Fruit fly (Drosophila melanogaster) whole organism, embryonic: ENCODE data around the gene nSMase.

Source experiments
- Adf1 ChIP-seq: fragments of 200-800 bp; sonication (Bioruptor generic); IDR thresholded peaks from 2 replicates; pipeline ENCODE4 v1.3.6; 2022; ENCODE audit warnings: missing biosample characterization, missing genetic modification characterization
- CG10321 ChIP-seq: fragments of 200-800 bp; sonication (Bioruptor generic); IDR thresholded peaks from 2 replicates; pipeline ENCODE4 v1.3.6; 2022; ENCODE audit warnings: missing biosample characterization, missing genetic modification characterization
- CG11093 ChIP-seq: fragments of 200-800 bp; sonication (Bioruptor generic); IDR thresholded peaks from 3 replicates; pipeline ENCODE4 v1.3.6; 2022; ENCODE audit warnings: missing biosample characterization, missing genetic modification characterization
- CG11398 ChIP-seq: fragments of 200-800 bp; sonication (Bioruptor generic); optimal IDR thresholded peaks from 2 replicates; lab custom pipeline; 2016; ENCODE audit warnings: missing biosample characterization, missing genetic modification characterization
- CG11695 ChIP-seq: fragments of 200-800 bp; sonication (Bioruptor generic); IDR thresholded peaks from 3 replicates; pipeline ENCODE4 v1.3.6; 2022; ENCODE audit warnings: missing biosample characterization, missing genetic modification characterization
- CG12769 ChIP-seq: fragments of 200-800 bp; sonication (Bioruptor generic); optimal IDR thresholded peaks from 2 replicates; lab custom pipeline; 2019; ENCODE audit warnings: missing biosample characterization, mild to moderate bottlenecking, missing genetic modification characterization, moderate library complexity
- CG31365 ChIP-seq: fragments of 200-800 bp; sonication (Bioruptor generic); optimal IDR thresholded peaks from 2 replicates; lab custom pipeline; 2018; ENCODE audit warnings: missing biosample characterization, mild to moderate bottlenecking, missing genetic modification characterization
- CG32532 ChIP-seq: fragments of 200-800 bp; sonication (Bioruptor generic); IDR thresholded peaks from 2 replicates; pipeline ENCODE4 v1.3.6; 2022; ENCODE audit warnings: missing biosample characterization, missing genetic modification characterization
- CG33213 ChIP-seq: fragments of 200-800 bp; sonication (Bioruptor generic); optimal IDR thresholded peaks from 3 replicates; lab custom pipeline; 2016; ENCODE audit warnings: missing biosample characterization, missing genetic modification characterization
- CG3838 ChIP-seq: fragments of 200-800 bp; sonication (Bioruptor generic); optimal IDR thresholded peaks from 3 replicates; lab custom pipeline; 2016; ENCODE audit warnings: missing biosample characterization, missing genetic modification characterization
- CG4820 ChIP-seq: fragments of 200-800 bp; sonication (Bioruptor generic); optimal IDR thresholded peaks from 3 replicates; lab custom pipeline; 2016; ENCODE audit warnings: missing biosample characterization, missing genetic modification characterization
- CG5953 ChIP-seq: fragments of 200-800 bp; sonication (Bioruptor generic); IDR thresholded peaks from 2 replicates; pipeline ENCODE4 v1.3.6; 2022; ENCODE audit warnings: missing biosample characterization, missing genetic modification characterization
- Dip2 ChIP-seq: fragments of 200-800 bp; sonication (Bioruptor generic); IDR thresholded peaks from 2 replicates; pipeline ENCODE4 v1.3.6; 2022; ENCODE audit warnings: missing biosample characterization, missing genetic modification characterization
- Drgx ChIP-seq: fragments of 200-800 bp; sonication (Bioruptor generic); IDR thresholded peaks from 2 replicates; pipeline ENCODE4 v1.3.6; 2022; ENCODE audit warnings: missing biosample characterization, missing genetic modification characterization
- ERR ChIP-seq: fragments of 200-800 bp; sonication (Bioruptor generic); optimal IDR thresholded peaks from 2 replicates; lab custom pipeline; 2016; ENCODE audit warnings: missing biosample characterization, missing genetic modification characterization
- Hr3 ChIP-seq: fragments of 200-800 bp; sonication (Bioruptor generic); optimal IDR thresholded peaks from 3 replicates; lab custom pipeline; 2016; ENCODE audit warnings: missing biosample characterization, missing genetic modification characterization
- Jarid2 ChIP-seq: fragments of 200-800 bp; sonication (Bioruptor generic); optimal IDR thresholded peaks from 3 replicates; lab custom pipeline; 2017; ENCODE audit warnings: mild to moderate bottlenecking, missing biosample characterization, missing genetic modification reagents, missing genetic modification characterization
- Med ChIP-seq: fragments of 200-800 bp; sonication (Bioruptor generic); peaks from one replicate; lab custom pipeline; 2016; ENCODE audit warnings: missing biosample characterization, missing genetic modification characterization, mild to moderate bottlenecking, inconsistent platforms, moderate library complexity
- Myb ChIP-seq: fragments of 200-800 bp; sonication (Bioruptor generic); optimal IDR thresholded peaks from 2 replicates; lab custom pipeline; 2016; ENCODE audit warnings: missing biosample characterization, missing genetic modification characterization
- Neu2 ChIP-seq: fragments of 200-800 bp; sonication (Bioruptor generic); optimal IDR thresholded peaks from 3 replicates; lab custom pipeline; 2016; ENCODE audit warnings: missing biosample characterization, missing genetic modification characterization, borderline replicate concordance
- Optix ChIP-seq: fragments of 200-800 bp; sonication (Bioruptor generic); IDR thresholded peaks from 3 replicates; pipeline ENCODE4 v1.3.6; 2022; ENCODE audit warnings: missing biosample characterization, missing genetic modification characterization
- Sin3A ChIP-seq: fragments of >200 bp; optimal IDR thresholded peaks from 2 replicates; lab custom pipeline; 2018
- Sry-β ChIP-seq: fragments of 200-800 bp; sonication (Bioruptor generic); optimal IDR thresholded peaks from 2 replicates; lab custom pipeline; 2018; ENCODE audit warnings: missing biosample characterization, mild to moderate bottlenecking, missing genetic modification characterization, moderate library complexity
- Ssrp ChIP-seq: fragments of 200-800 bp; sonication (Bioruptor generic); optimal IDR thresholded peaks from 2 replicates; lab custom pipeline; 2018; ENCODE audit warnings: missing biosample characterization, mild to moderate bottlenecking, missing genetic modification characterization, moderate library complexity
- Trl ChIP-seq, 3 experiments: fragments of >200 bp in 2 of 3; fragments of 200-800 bp in 1 of 3; sonication (Bioruptor generic) in 1 of 3; optimal IDR thresholded peaks; 2 replicates in 1 of 3; 3 replicates in 2 of 3; lab custom pipeline; 2016 to 2017; ENCODE audit warnings: missing biosample characterization in 1 of 3, missing genetic modification characterization in 1 of 3
- Usf ChIP-seq: fragments of 200-800 bp; sonication (Bioruptor generic); optimal IDR thresholded peaks from 2 replicates; lab custom pipeline; 2017; ENCODE audit warnings: missing genotype, missing biosample characterization, missing genetic modification characterization
- amos ChIP-seq: fragments of 200-800 bp; sonication (Bioruptor generic); IDR thresholded peaks from 2 replicates; pipeline ENCODE4 v1.3.6; 2022; ENCODE audit warnings: missing biosample characterization, missing genetic modification characterization; ENCODE audit not compliant: partially characterized antibody
- chinmo ChIP-seq: fragments of 200-800 bp; sonication (Bioruptor generic); IDR thresholded peaks from 4 replicates; pipeline ENCODE4 v1.3.6; 2022; ENCODE audit warnings: missing biosample characterization, missing genetic modification characterization; ENCODE audit not compliant: partially characterized antibody
- chm ChIP-seq: fragments of 200-800 bp; sonication (Bioruptor generic); IDR thresholded peaks from 2 replicates; pipeline ENCODE4 v1.3.6; 2022; ENCODE audit warnings: missing biosample characterization, missing genetic modification characterization
- croc ChIP-seq: fragments of 200-800 bp; sonication (Bioruptor generic); conservative IDR thresholded peaks from 3 replicates; pipeline ENCODE4 v1.3.6; 2022; ENCODE audit warnings: missing biosample characterization, missing genetic modification characterization
- dan ChIP-seq: fragments of 200-800 bp; sonication (Bioruptor generic); IDR thresholded peaks from 2 replicates; pipeline ENCODE4 v1.3.6; 2022; ENCODE audit warnings: missing biosample characterization, missing genetic modification characterization
- ftz-f1 ChIP-seq: fragments of 200-800 bp; sonication (Bioruptor generic); optimal IDR thresholded peaks from 2 replicates; lab custom pipeline; 2016; ENCODE audit warnings: missing biosample characterization, missing genetic modification characterization
- gsb ChIP-seq: fragments of 200-800 bp; sonication (Bioruptor generic); IDR thresholded peaks from 2 replicates; pipeline ENCODE4 v1.3.6; 2022; ENCODE audit warnings: missing biosample characterization, missing genetic modification characterization
- lbe ChIP-seq: fragments of 200-800 bp; sonication (Bioruptor generic); optimal IDR thresholded peaks from 2 replicates; lab custom pipeline; 2016; ENCODE audit warnings: missing biosample characterization, mild to moderate bottlenecking, missing genetic modification characterization
- lov ChIP-seq, 2 experiments: fragments of 200-800 bp in 1 of 2; fragments of >200 bp in 1 of 2; sonication (Bioruptor generic) in 1 of 2; IDR thresholded peaks in 1 of 2; optimal IDR thresholded peaks in 1 of 2; 2 replicates in 1 of 2; 3 replicates in 1 of 2; pipeline versions ENCODE4 v1.3.6 to Lab custom; 2017 to 2022; ENCODE audit warnings: missing biosample characterization in 1 of 2, missing genetic modification characterization in 1 of 2
- nom ChIP-seq: fragments of 200-800 bp; sonication (Bioruptor generic); optimal IDR thresholded peaks from 2 replicates; lab custom pipeline; 2017; ENCODE audit warnings: missing biosample characterization, missing genetic modification characterization, mild to moderate bottlenecking, moderate library complexity, missing genetic modification reagents
- pan ChIP-seq, 4 experiments: fragments of >200 bp in 3 of 4; fragments of 200-800 bp in 1 of 4; sonication (Bioruptor generic) in 1 of 4; optimal IDR thresholded peaks in 3 of 4; IDR thresholded peaks in 1 of 4; 2 replicates each; pipeline versions ENCODE4 v1.3.6 to Lab custom; 2017 to 2022; ENCODE audit warnings: missing biosample characterization in 2 of 4, missing genetic modification characterization in 2 of 4, mixed read lengths in 1 of 4
- pb ChIP-seq: fragments of 200-800 bp; sonication (Bioruptor generic); optimal IDR thresholded peaks from 3 replicates; lab custom pipeline; 2016; ENCODE audit warnings: missing biosample characterization, missing genetic modification characterization
- pita ChIP-seq: fragments of 200-800 bp; sonication (Bioruptor generic); optimal IDR thresholded peaks from 2 replicates; lab custom pipeline; 2017; ENCODE audit warnings: missing biosample characterization, mild to moderate bottlenecking, missing genetic modification characterization
- rib ChIP-seq: fragments of 200-800 bp; sonication (Bioruptor generic); IDR thresholded peaks from 2 replicates; pipeline ENCODE4 v1.3.6; 2022; ENCODE audit warnings: missing biosample characterization, missing genetic modification characterization
- sd ChIP-seq: fragments of 200-800 bp; sonication (Bioruptor generic); optimal IDR thresholded peaks from 3 replicates; lab custom pipeline; 2018; ENCODE audit warnings: missing biosample characterization, mild to moderate bottlenecking, missing genetic modification characterization, moderate library complexity
- slou ChIP-seq: fragments of 200-800 bp; sonication (Bioruptor generic); optimal IDR thresholded peaks from 3 replicates; lab custom pipeline; 2016; ENCODE audit warnings: missing biosample characterization, missing genetic modification characterization
- slp2 ChIP-seq: fragments of 200-800 bp; sonication (Bioruptor generic); optimal IDR thresholded peaks from 2 replicates; lab custom pipeline; 2016; ENCODE audit warnings: missing biosample characterization, missing genetic modification characterization
- sna ChIP-seq: fragments of 200-800 bp; sonication (Bioruptor generic); IDR thresholded peaks from 2 replicates; pipeline ENCODE4 v1.3.6; 2022; ENCODE audit warnings: missing biosample characterization, missing genetic modification characterization; ENCODE audit not compliant: partially characterized antibody
- sob ChIP-seq: fragments of 200-800 bp; sonication (Bioruptor generic); IDR thresholded peaks from 2 replicates; pipeline ENCODE4 v1.3.6; 2022; ENCODE audit warnings: missing biosample characterization, missing genetic modification characterization
- tna ChIP-seq: fragments of 200-800 bp; sonication (Bioruptor generic); IDR thresholded peaks from 2 replicates; pipeline ENCODE4 v1.3.6; 2022; ENCODE audit warnings: missing biosample characterization, missing genetic modification characterization; ENCODE audit not compliant: partially characterized antibody
- trem ChIP-seq: fragments of 200-800 bp; optimal IDR thresholded peaks from 3 replicates; lab custom pipeline; 2019; ENCODE audit warnings: missing biosample characterization, mild to moderate bottlenecking, missing genetic modification characterization, moderate library complexity
- vvl ChIP-seq: fragments of 200-800 bp; sonication (Bioruptor generic); IDR thresholded peaks from 2 replicates; pipeline ENCODE4 v1.3.6; 2022; ENCODE audit warnings: missing biosample characterization, missing genetic modification characterization
- wek ChIP-seq: fragments of 200-800 bp; sonication (Bioruptor generic); optimal IDR thresholded peaks from 3 replicates; lab custom pipeline; 2018; ENCODE audit warnings: missing biosample characterization, mild to moderate bottlenecking, missing genetic modification characterization, moderate library complexity
- yki ChIP-seq: fragments of >200 bp; optimal IDR thresholded peaks from 3 replicates; lab custom pipeline; 2018
- zf30C ChIP-seq: fragments of 200-800 bp; sonication (Bioruptor generic); optimal IDR thresholded peaks from 3 replicates; lab custom pipeline; 2018; ENCODE audit warnings: missing biosample characterization, mild to moderate bottlenecking, missing genetic modification characterization

Gene nSMase

DNA sequence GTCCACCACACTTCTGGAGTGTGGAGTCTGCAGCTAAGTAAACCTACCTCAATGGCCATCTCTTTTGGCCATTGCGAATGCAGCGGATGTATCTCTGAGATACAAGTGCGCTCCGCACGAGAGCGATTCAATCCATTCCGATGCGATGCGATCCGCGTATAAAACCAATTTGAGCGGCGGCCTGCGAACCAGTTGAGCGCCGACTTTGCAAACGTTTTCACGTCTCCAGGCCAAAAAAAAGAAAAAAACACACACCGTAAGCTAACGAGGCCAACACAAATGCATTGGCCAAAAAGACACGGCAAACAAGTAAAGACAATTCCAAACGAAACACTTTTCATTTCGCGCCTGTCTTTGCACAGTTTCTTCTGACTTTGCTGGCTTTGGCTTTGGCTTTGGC, 38.7 kb downstream of the nSMase start, which contains the start of gene ckd:
ckd (plus strand) TSS at position 189 of the 400 bp plus-strand sequence.
- TF ChIP-seq CG31365 (tag; lab: Kevin White, UChicago) = no peak
- TF ChIP-seq Hr3 (GFP tag; lab: Kevin White, UChicago) = no peak
- no peak for TF ChIP-seq sob (GFP tag; lab: Robert Waterston, UW)
- TF ChIP-seq Myb (GFP tag; lab: Kevin White, UChicago) = no peak
- TF ChIP-seq croc (GFP tag; lab: Robert Waterston, UW) = no peak
- no peak for TF ChIP-seq CG11398 (GFP tag; lab: Kevin White, UChicago)
- TF ChIP-seq Ssrp (tag; lab: Kevin White, UChicago) = no peak
- no peak for TF ChIP-seq dan (GFP tag; lab: Robert Waterston, UW)
- TF ChIP-seq Optix (GFP tag; lab: Robert Waterston, UW) = no peak
- no peak for TF ChIP-seq Adf1 (GFP tag; lab: Robert Waterston, UW)
- no peak for TF ChIP-seq Sry-β
- peak in 1 of 2 experiments; percentile 1 for TF ChIP-seq Trl (optimal IDR thresholded peaks at IDR 0.05; lab: Kevin White, UChicago)
- TF ChIP-seq Trl (GFP tag; optimal IDR thresholded peaks at IDR 0.05; lab: Kevin White, UChicago) = no peak
- TF ChIP-seq Neu2 (GFP tag; lab: Kevin White, UChicago) = no peak
- no peak for TF ChIP-seq sd (tag; lab: Kevin White, UChicago)
- TF ChIP-seq chm (GFP tag; lab: Robert Waterston, UW) = no peak
- no peak for TF ChIP-seq zf30C
- TF ChIP-seq wek (GFP tag; lab: Kevin White, UChicago) = no peak
- TF ChIP-seq Jarid2 (GFP tag; lab: Kevin White, UChicago) = peak; percentile 13
- TF ChIP-seq gsb (GFP tag; lab: Robert Waterston, UW) = no peak
- TF ChIP-seq CG4820 (GFP tag; lab: Kevin White, UChicago) = no peak
- no peak for TF ChIP-seq CG10321 (GFP tag; lab: Robert Waterston, UW)
- no peak for TF ChIP-seq CG32532
- no peak for TF ChIP-seq Dip2 (GFP tag; lab: Robert Waterston, UW)
- no peak for TF ChIP-seq pita
- no peak for TF ChIP-seq CG5953 (GFP tag; lab: Robert Waterston, UW)
- peak; percentile 77; the same call in 1 of the 4 replicates for TF ChIP-seq chinmo (GFP tag; lab: Robert Waterston, UW)
- TF ChIP-seq vvl (GFP tag; lab: Robert Waterston, UW) = 0 out of 2 replicates have a peak, but pooled peaks have one; percentile 26
- peak; percentile 33 for TF ChIP-seq lbe (GFP tag; lab: Kevin White, UChicago)
- TF ChIP-seq yki = no peak
- TF ChIP-seq CG11695 = no peak
- peak; percentile 36; the same call in 1 of the 2 replicates for TF ChIP-seq Drgx
- TF ChIP-seq Sin3A (lab: Kevin White, UChicago) = no peak
- no peak for TF ChIP-seq ftz-f1
- TF ChIP-seq CG3838 (GFP tag; lab: Kevin White, UChicago) = no peak
- TF ChIP-seq Usf (GFP tag; lab: Kevin White, UChicago) = no peak
- TF ChIP-seq CG11093 (GFP tag; lab: Robert Waterston, UW) = no peak
- TF ChIP-seq trem (tag; lab: Kevin White, UChicago) = no peak
- no peak for TF ChIP-seq lov (optimal IDR thresholded peaks at IDR 0.05; lab: Kevin White, UChicago)
- no peak for TF ChIP-seq lov (GFP tag; IDR thresholded peaks at IDR 0.05; lab: Robert Waterston, UW)
- TF ChIP-seq sna (GFP tag; lab: Robert Waterston, UW) = no peak
- no peak for TF ChIP-seq tna (GFP tag; lab: Robert Waterston, UW)
- no peak for TF ChIP-seq pb (GFP tag; lab: Kevin White, UChicago)
- TF ChIP-seq Med (GFP tag; lab: Kevin White, UChicago) = no peak
- TF ChIP-seq ERR = no peak
- TF ChIP-seq slp2 (GFP tag; lab: Kevin White, UChicago) = no peak
- no peak for TF ChIP-seq pan (optimal IDR thresholded peaks at IDR 0.05; lab: Kevin White, UChicago)
- TF ChIP-seq pan (GFP tag; optimal IDR thresholded peaks at IDR 0.05 in 1 of 2, IDR thresholded peaks at IDR 0.05 in 1 of 2) = no peak
- no peak for TF ChIP-seq slou (GFP tag; lab: Kevin White, UChicago)
- TF ChIP-seq rib (GFP tag; lab: Robert Waterston, UW) = no peak
- no peak for TF ChIP-seq amos (GFP tag; lab: Robert Waterston, UW)
- TF ChIP-seq nom (GFP tag; lab: Kevin White, UChicago) = peak; percentile 49
- no peak for TF ChIP-seq CG33213
- peak; percentile 10 for TF ChIP-seq CG12769 (tag; lab: Kevin White, UChicago)
